Fruit fly (Drosophila melanogaster): ENCODE measurements around the gene Ccdc39.
A peak's percentile ranks its signal among the peaks of the same experiment; 100 is the strongest.

Ccdc39 gene

DNA sequence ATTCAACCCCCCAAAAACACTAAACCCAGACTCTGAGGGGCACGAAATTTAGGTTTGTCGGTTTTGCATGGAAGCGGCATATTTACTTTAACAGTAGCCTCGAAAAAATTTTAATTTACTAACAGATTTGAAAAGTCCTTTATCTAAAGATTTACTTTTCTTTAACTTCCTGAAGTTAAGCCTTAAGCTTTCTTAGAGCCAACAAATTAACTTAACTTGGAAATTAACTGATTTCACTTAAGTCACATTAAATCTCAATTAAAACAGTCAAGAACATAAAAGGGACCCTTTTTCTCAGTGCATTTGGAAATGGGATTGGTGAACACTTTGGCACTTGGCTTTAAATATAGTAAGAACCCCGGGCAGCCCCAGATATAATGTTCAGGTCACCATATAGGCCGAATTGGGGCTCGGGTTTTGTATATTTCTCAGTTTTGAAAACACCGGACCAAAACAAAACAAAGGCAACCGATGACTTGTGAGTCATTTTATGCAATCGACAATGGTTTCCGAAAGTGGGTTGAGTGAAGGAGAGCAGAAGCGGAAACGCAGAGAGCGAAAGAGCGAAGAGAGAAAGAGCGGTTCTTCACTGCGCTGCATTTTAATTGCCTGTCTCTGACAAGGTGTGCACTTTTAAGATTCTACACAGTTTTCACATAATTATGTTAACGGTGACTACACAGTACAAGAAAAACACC is 45.9 kb downstream of the Ccdc39 start (continued):
- no peak for TF ChIP-seq gce (GFP tag; IDR thresholded peaks at IDR 0.05)
- TF ChIP-seq CG7839 (tag; optimal IDR thresholded peaks at IDR 0.05): peak; percentile 16
- no peak for TF ChIP-seq CG1529 (GFP tag; optimal IDR thresholded peaks at IDR 0.05)
- TF ChIP-seq CG11560 (tag; IDR thresholded peaks at IDR 0.05): no peak
- no peak for TF ChIP-seq CG6654 (GFP tag; optimal IDR thresholded peaks at IDR 0.05)
- peak in 1 of 3 experiments; percentile 43 for TF ChIP-seq Stat92E (GFP tag; optimal IDR thresholded peaks at IDR 0.05)
- TF ChIP-seq br (optimal IDR thresholded peaks at IDR 0.05): no peak
- TF ChIP-seq Asciz (GFP tag; optimal IDR thresholded peaks at IDR 0.05): peak; percentile 11
- TF ChIP-seq CG4617 (GFP tag; optimal IDR thresholded peaks at IDR 0.05; ENCODE audit: borderline replicate concordance): no peak
- peak; percentile 1 for TF ChIP-seq CG10462 (GFP tag; optimal IDR thresholded peaks at IDR 0.05)
- no peak for TF ChIP-seq CG8924 (tag; optimal IDR thresholded peaks at IDR 0.05)
- TF ChIP-seq psq (GFP tag; optimal IDR thresholded peaks at IDR 0.05): no peak
- TF ChIP-seq az2 (GFP tag; optimal IDR thresholded peaks at IDR 0.05): peak; percentile 10
- peak; percentile 78 for TF ChIP-seq Med (GFP tag)
- TF ChIP-seq zen2 (GFP tag; IDR thresholded peaks at IDR 0.05; ENCODE audit: partially characterized antibody): no peak
- peak; percentile 15 for TF ChIP-seq fd96Cb (tag; optimal IDR thresholded peaks at IDR 0.05)
- no peak for TF ChIP-seq nom (GFP tag; optimal IDR thresholded peaks at IDR 0.05)
- no peak for TF ChIP-seq CG6854 (GFP tag; optimal IDR thresholded peaks at IDR 0.05)
- no peak for TF ChIP-seq Ravus (GFP tag; IDR thresholded peaks at IDR 0.05)
- no peak for TF ChIP-seq Atf-2 (GFP tag; optimal IDR thresholded peaks at IDR 0.05)
- no peak for TF ChIP-seq CG17385 (GFP tag; optimal IDR thresholded peaks at IDR 0.05)
- no peak for TF ChIP-seq CG14965 (GFP tag; optimal IDR thresholded peaks at IDR 0.05; ENCODE audit: borderline replicate concordance)
- TF ChIP-seq CG12299 (tag; optimal IDR thresholded peaks at IDR 0.05): no peak
- TF ChIP-seq gem (tag; optimal IDR thresholded peaks at IDR 0.05): peak; percentile 36
- TF ChIP-seq Blimp-1 (GFP tag; optimal IDR thresholded peaks at IDR 0.05): peak; percentile 2
- TF ChIP-seq lab (GFP tag; optimal IDR thresholded peaks at IDR 0.05): no peak
- no peak for TF ChIP-seq Atf3 (GFP tag; optimal IDR thresholded peaks at IDR 0.05)
- TF ChIP-seq CG10979 (tag; optimal IDR thresholded peaks at IDR 0.05): peak; percentile 24
- TF ChIP-seq Neu2 (GFP tag; optimal IDR thresholded peaks at IDR 0.05; ENCODE audit: borderline replicate concordance): no peak
- TF ChIP-seq CG2120 (GFP tag; optimal IDR thresholded peaks at IDR 0.05): no peak
- TF ChIP-seq CG8388 (GFP tag; optimal IDR thresholded peaks at IDR 0.05): peak; percentile 11
- no peak for TF ChIP-seq chm (GFP tag; IDR thresholded peaks at IDR 0.05)
- TF ChIP-seq Vsx1 (GFP tag; optimal IDR thresholded peaks at IDR 0.05): no peak
- peak; percentile 7 for TF ChIP-seq tio (GFP tag; optimal IDR thresholded peaks at IDR 0.05)
- TF ChIP-seq CG30403 (GFP tag; optimal IDR thresholded peaks at IDR 0.05): peak; percentile 12
- TF ChIP-seq Hr51 (GFP tag; optimal IDR thresholded peaks at IDR 0.05): peak in 1 of 2 experiments; percentile 30
- no peak for TF ChIP-seq CG31365 (tag; optimal IDR thresholded peaks at IDR 0.05)
- no peak for TF ChIP-seq zfh2 (GFP tag; optimal IDR thresholded peaks at IDR 0.05)
- TF ChIP-seq stwl (tag; optimal IDR thresholded peaks at IDR 0.05): no peak
- no peak for TF ChIP-seq MTF-1 (GFP tag; optimal IDR thresholded peaks at IDR 0.05; ENCODE audit: borderline replicate concordance)
- no peak for TF ChIP-seq Dip3 (GFP tag; optimal IDR thresholded peaks at IDR 0.05)
- TF ChIP-seq CG9215 (GFP tag; IDR thresholded peaks at IDR 0.05): no peak
- TF ChIP-seq CG4328 (GFP tag; optimal IDR thresholded peaks at IDR 0.05): no peak
- TF ChIP-seq Fer2 (tag; optimal IDR thresholded peaks at IDR 0.05): no peak
- no peak for TF ChIP-seq CG14014 (GFP tag; IDR thresholded peaks at IDR 0.05)
- TF ChIP-seq Mes4 (GFP tag; optimal IDR thresholded peaks at IDR 0.05): no peak
- peak; percentile 79 to 95 for TF ChIP-seq Trl (optimal IDR thresholded peaks at IDR 0.05)
- no peak for TF ChIP-seq Trl (GFP tag; optimal IDR thresholded peaks at IDR 0.05)
- TF ChIP-seq z (GFP tag; IDR thresholded peaks at IDR 0.05): no peak
